Worm (Caenorhabditis elegans) whole organism, L2 larva: ENCODE measurements around the gene D1079.1.

Experiments used
- C34F6.9 ChIP-seq: fragments of 150-350 bp; optimal IDR thresholded peaks from 2 replicates; lab custom pipeline; 2014; ENCODE audit warnings: missing biosample characterization, missing genetic modification characterization
- F13H6.1 ChIP-seq: sonication (generic microtip); optimal IDR thresholded peaks from 2 replicates; lab custom pipeline; 2016; ENCODE audit warnings: missing genetic modification characterization, missing compliant biosample characterization
- R02D3.7 ChIP-seq: fragments of 150-350 bp; optimal IDR thresholded peaks from 2 replicates; lab custom pipeline; 2014; ENCODE audit warnings: missing biosample characterization, missing genetic modification characterization
- Y55F3AM.14 ChIP-seq: fragments of 200-800 bp; sonication (Bioruptor generic); optimal IDR thresholded peaks from 2 replicates; lab custom pipeline; 2018; ENCODE audit warnings: mild to moderate bottlenecking, missing genetic modification characterization, missing compliant biosample characterization
- alr-1 ChIP-seq: fragments of 150-350 bp; optimal IDR thresholded peaks from 2 replicates; lab custom pipeline; 2014; ENCODE audit warnings: missing biosample characterization, missing genetic modification characterization
- aly-2 ChIP-seq: fragments of 150-350 bp; optimal IDR thresholded peaks from 2 replicates; lab custom pipeline; 2014; ENCODE audit warnings: missing biosample characterization, missing genetic modification characterization
- ama-1 ChIP-seq: fragments of 150-350 bp; optimal IDR thresholded peaks from 2 replicates; lab custom pipeline; 2018; ENCODE audit warnings: inconsistent platforms
- blmp-1 ChIP-seq: sonication (generic microtip); optimal IDR thresholded peaks from 2 replicates; lab custom pipeline; 2017; ENCODE audit warnings: missing genetic modification characterization, mild to moderate bottlenecking, missing compliant biosample characterization, antibody characterized with exemption, moderate library complexity; ENCODE audit not compliant: insufficient read depth
- ceh-16 ChIP-seq: fragments of 150-350 bp; optimal IDR thresholded peaks from 2 replicates; lab custom pipeline; 2014; ENCODE audit warnings: missing biosample characterization, missing genetic modification characterization
- ceh-82 ChIP-seq: fragments of 150-350 bp; optimal IDR thresholded peaks from 2 replicates; lab custom pipeline; 2014; ENCODE audit warnings: missing biosample characterization, missing genetic modification characterization
- crh-2 ChIP-seq: sonication (generic microtip); optimal IDR thresholded peaks from 2 replicates; lab custom pipeline; 2017; ENCODE audit warnings: missing biosample characterization, missing genetic modification characterization
- dmd-4 ChIP-seq: sonication (generic microtip); optimal IDR thresholded peaks from 2 replicates; lab custom pipeline; 2017; ENCODE audit warnings: missing biosample characterization, missing genetic modification characterization
- egl-27 ChIP-seq: sonication (generic microtip); optimal IDR thresholded peaks from 3 replicates; lab custom pipeline; 2017; ENCODE audit warnings: missing biosample characterization, missing genetic modification reagents, missing genetic modification characterization
- gmeb-1 ChIP-seq: fragments of 150-350 bp; optimal IDR thresholded peaks from 2 replicates; lab custom pipeline; 2014; ENCODE audit warnings: missing biosample characterization, missing genetic modification characterization
- lin-13 ChIP-seq: fragments of 150-350 bp; optimal IDR thresholded peaks from 2 replicates; lab custom pipeline; 2014; ENCODE audit warnings: missing biosample characterization, missing genetic modification reagents, missing genetic modification characterization
- lin-39 ChIP-seq: fragments of 150-350 bp; optimal IDR thresholded peaks from 2 replicates; lab custom pipeline; 2014; ENCODE audit warnings: missing biosample characterization, missing genetic modification reagents, missing genetic modification characterization
- mab-5 ChIP-seq: fragments of 150-350 bp; optimal IDR thresholded peaks from 2 replicates; lab custom pipeline; 2014; ENCODE audit warnings: missing biosample characterization, missing genetic modification characterization
- mbf-1 ChIP-seq: sonication (generic microtip); optimal IDR thresholded peaks from 2 replicates; lab custom pipeline; 2017; ENCODE audit warnings: missing biosample characterization, missing genetic modification characterization
- mdl-1 ChIP-seq, 2 experiments: fragments of 150-350 bp in 1 of 2; sonication (generic microtip) in 1 of 2; optimal IDR thresholded peaks; 2 replicates each; lab custom pipeline; 2017; ENCODE audit warnings: missing biosample characterization in 2 of 2, missing genetic modification characterization in 2 of 2
- nhr-10 ChIP-seq: sonication (generic microtip); optimal IDR thresholded peaks from 2 replicates; lab custom pipeline; 2017; ENCODE audit warnings: missing biosample characterization, missing genetic modification characterization
- nhr-129 ChIP-seq: fragments of 150-350 bp; optimal IDR thresholded peaks from 2 replicates; lab custom pipeline; 2014; ENCODE audit warnings: missing biosample characterization, missing genetic modification characterization
- nhr-237 ChIP-seq: fragments of 150-350 bp; optimal IDR thresholded peaks from 2 replicates; lab custom pipeline; 2014; ENCODE audit warnings: missing biosample characterization, missing genetic modification characterization
- nhr-25 ChIP-seq: fragments of 150-350 bp; sonication (generic microtip); optimal IDR thresholded peaks from 3 replicates; lab custom pipeline; 2014; ENCODE audit warnings: missing biosample characterization, missing genetic modification characterization
- nhr-6 ChIP-seq: fragments of 150-350 bp; optimal IDR thresholded peaks from 2 replicates; lab custom pipeline; 2014; ENCODE audit warnings: missing biosample characterization, missing genetic modification characterization
- nhr-77 ChIP-seq: fragments of 150-350 bp; optimal IDR thresholded peaks from 2 replicates; lab custom pipeline; 2014; ENCODE audit warnings: missing biosample characterization, missing genetic modification characterization
- peb-1 ChIP-seq: fragments of 150-350 bp; optimal IDR thresholded peaks from 2 replicates; lab custom pipeline; 2014; ENCODE audit warnings: missing biosample characterization, missing genetic modification characterization
- sem-4 ChIP-seq: fragments of 150-350 bp; optimal IDR thresholded peaks from 2 replicates; lab custom pipeline; 2014; ENCODE audit warnings: missing biosample characterization, missing genetic modification reagents, missing genetic modification characterization
- skn-1 ChIP-seq: sonication (generic microtip); optimal IDR thresholded peaks from 2 replicates; lab custom pipeline; 2017; ENCODE audit warnings: missing biosample characterization, missing genetic modification characterization
- sma-3 ChIP-seq: sonication (generic microtip); optimal IDR thresholded peaks from 2 replicates; lab custom pipeline; 2016; ENCODE audit warnings: missing genetic modification reagents, missing genetic modification characterization, missing compliant biosample characterization
- unc-39 ChIP-seq: fragments of 150-350 bp; optimal IDR thresholded peaks from 2 replicates; lab custom pipeline; 2014; ENCODE audit warnings: missing biosample characterization, missing genetic modification characterization
- unc-62 ChIP-seq: fragments of 150-350 bp; optimal IDR thresholded peaks from 2 replicates; lab custom pipeline; 2014; ENCODE audit warnings: missing biosample characterization, missing genetic modification reagents, missing genetic modification characterization
- zag-1 ChIP-seq: fragments of 150-350 bp; optimal IDR thresholded peaks from 2 replicates; lab custom pipeline; 2014; ENCODE audit warnings: missing biosample characterization, missing genetic modification characterization
- ztf-1 ChIP-seq: fragments of 200-800 bp; sonication (Bioruptor generic); conservative IDR thresholded peaks from 2 replicates; pipeline ENCODE4 v1.3.6; 2022; ENCODE audit warnings: missing genetic modification characterization, missing compliant biosample characterization
- ztf-11 ChIP-seq: sonication (generic microtip); optimal IDR thresholded peaks from 2 replicates; lab custom pipeline; 2017; ENCODE audit warnings: missing biosample characterization, missing genetic modification characterization
- ztf-4 ChIP-seq: fragments of 150-350 bp; optimal IDR thresholded peaks from 2 replicates; lab custom pipeline; 2014; ENCODE audit warnings: missing biosample characterization, missing genetic modification characterization

The D1079.1 gene

ce11 chrX:4413206-4413605 is 10.3 kb downstream of the D1079.1 start:
- TF ChIP-seq crh-2 (no peak), ceh-82 (tag; lab: Kevin White, UChicago) (no peak), nhr-129 (no peak), zag-1 (tag; lab: Kevin White, UChicago) (no peak), unc-62 (GFP tag; lab: Kevin White, UChicago) (no peak), mdl-1 (tag; optimal IDR thresholded peaks at IDR 0.05; lab: Kevin White, UChicago) (no peak), blmp-1 (tag; lab: Kevin White, UChicago) (no peak), lin-13 (GFP tag; lab: Kevin White, UChicago) (no peak), alr-1 (no peak), ztf-11 (tag; lab: Kevin White, UChicago) (no peak), skn-1 (no peak), sma-3 (GFP tag; lab: Kevin White, UChicago) (no peak), nhr-237 (no peak), F13H6.1 (tag; lab: Kevin White, UChicago) (no peak), nhr-10 (tag; lab: Kevin White, UChicago) (no peak), C34F6.9 (no peak), dmd-4 (tag; lab: Kevin White, UChicago) (no peak)

- TF ChIP-seq aly-2 (tag; lab: Kevin White, UChicago) (no peak), ceh-16 (tag; lab: Kevin White, UChicago) (no peak), ama-1 (lab: Kevin White, UChicago) (no peak), unc-39 (no peak)
These were observed 12.3 kb downstream of the D1079.1 start for ce11 chrX:4415289-4415688.

- TF ChIP-seq mab-5 (tag; lab: Kevin White, UChicago) (no peak), R02D3.7 (no peak), crh-2 (no peak), C34F6.9 (no peak), mdl-1 (tag; optimal IDR thresholded peaks at IDR 0.05; lab: Kevin White, UChicago) (no peak), ceh-82 (tag; lab: Kevin White, UChicago) (no peak), nhr-77 (tag; lab: Kevin White, UChicago) (no peak), ztf-4 (tag; lab: Kevin White, UChicago) (no peak), aly-2 (tag; lab: Kevin White, UChicago) (no peak), nhr-6 (tag; lab: Kevin White, UChicago) (no peak), skn-1 (no peak)
- TF ChIP-seq, all 48 proteins: peak for 0
These were observed 15.8 kb downstream of the D1079.1 start, which contains the start of gene dop-1 for ce11 chrX:4418751-4419150. Gene dop-1, minus strand, starts transcription at chrX:4418851.

DNA sequence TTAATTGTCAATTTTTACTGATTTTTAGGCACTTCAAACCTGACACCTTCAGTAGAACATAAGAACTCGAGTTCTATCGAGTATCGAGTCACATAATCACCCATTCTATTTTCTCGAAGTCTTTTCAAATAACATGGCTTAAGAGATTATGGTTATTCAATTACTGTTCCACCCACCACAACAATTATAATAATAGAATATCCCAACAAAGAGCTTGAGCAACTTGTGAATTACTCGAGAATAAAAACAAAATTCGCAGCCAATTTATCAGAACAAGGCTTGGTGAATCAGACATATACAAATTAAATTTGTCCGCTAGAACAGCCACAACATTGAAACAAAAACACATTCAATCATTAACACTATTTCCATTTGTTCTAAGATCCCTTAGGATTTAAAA is 21.3 kb downstream of the D1079.1 start:
- TF ChIP-seq Y55F3AM.14, result no peak
- TF ChIP-seq unc-62 (GFP tag; lab: Kevin White, UChicago), result no peak
- no peak for TF ChIP-seq skn-1
- TF ChIP-seq ceh-82 (tag; lab: Kevin White, UChicago), result no peak
- TF ChIP-seq mbf-1, result no peak

DNA sequence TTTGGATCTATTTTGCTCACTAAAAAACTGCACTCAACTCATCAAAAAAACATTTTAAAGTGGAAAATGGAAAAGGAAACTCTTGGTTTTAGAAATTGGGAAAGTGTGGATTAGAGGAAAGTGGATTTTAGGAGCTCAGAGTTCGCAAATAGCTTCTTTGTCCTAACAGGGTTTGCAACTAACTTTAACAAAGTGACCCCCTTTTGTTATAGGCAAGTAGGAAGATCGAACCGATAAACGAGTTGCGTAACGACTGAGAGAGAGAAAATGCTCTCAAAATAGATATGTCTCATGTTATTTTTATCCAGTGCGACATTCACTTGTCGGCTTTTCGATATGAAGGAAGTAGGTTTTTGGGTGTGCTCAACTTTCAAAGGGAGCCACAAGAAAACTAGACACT is 23.5 kb downstream of the D1079.1 start:
- TF ChIP-seq gmeb-1, result no peak
- no peak for TF ChIP-seq egl-27 (tag; lab: Kevin White, UChicago)
- no peak for TF ChIP-seq sma-3 (GFP tag; lab: Kevin White, UChicago)
- TF ChIP-seq lin-13 (GFP tag; lab: Kevin White, UChicago), result no peak
- TF ChIP-seq nhr-10 (tag; lab: Kevin White, UChicago), result no peak

- TF ChIP-seq ama-1 (lab: Kevin White, UChicago) (no peak), mdl-1 (tag; optimal IDR thresholded peaks at IDR 0.05; lab: Kevin White, UChicago) (no peak), sma-3 (GFP tag; lab: Kevin White, UChicago) (no peak)
- TF ChIP-seq, all 48 proteins: peak for 0
These were observed 24.4 kb downstream of the D1079.1 start for ce11 chrX:4427387-4427786.

- no peak for TF ChIP-seq nhr-129
- TF ChIP-seq F13H6.1 (tag; lab: Kevin White, UChicago), result no peak
- TF ChIP-seq ztf-11 (tag; lab: Kevin White, UChicago), result no peak
- TF ChIP-seq sem-4 (tag; lab: Kevin White, UChicago), result no peak
- no peak for TF ChIP-seq skn-1
- TF ChIP-seq lin-39, result no peak
- TF ChIP-seq ceh-82 (tag; lab: Kevin White, UChicago), result no peak
- no peak for TF ChIP-seq unc-39
- no peak for TF ChIP-seq ztf-1 (GFP tag; lab: Robert Waterston, UW)
- TF ChIP-seq peb-1 (tag; lab: Kevin White, UChicago), result no peak
- no peak for TF ChIP-seq nhr-25 (tag; lab: Kevin White, UChicago)
These were observed 26.4 kb downstream of the D1079.1 start for ce11 chrX:4429364-4429763.
